Worm (Caenorhabditis elegans) whole organism, young adult: ENCODE measurements around the gene F59A7.7.

Experiments used
- ama-1 ChIP-seq, 3 experiments: fragments of 150-350 bp in 1 of 3; sonication (generic microtip) in 2 of 3; optimal IDR thresholded peaks; 2 replicates each; lab custom pipeline; 2014 to 2018; ENCODE audit warnings: missing biosample characterization in 2 of 3, missing genetic modification characterization in 2 of 3, missing genetic modification reagents in 2 of 3
- lin-35 ChIP-seq, 3 experiments: fragments of 150-350 bp in 2 of 3; sonication (generic microtip) in 1 of 3; optimal IDR thresholded peaks; 2 replicates each; lab custom pipeline; 2014 to 2018; ENCODE audit warnings: missing biosample characterization in 3 of 3, missing genetic modification characterization in 3 of 3, missing genetic modification reagents in 3 of 3
- nhr-179 ChIP-seq: sonication (generic microtip); optimal IDR thresholded peaks from 2 replicates; lab custom pipeline; 2016; ENCODE audit warnings: mild to moderate bottlenecking, missing genetic modification characterization, missing compliant biosample characterization
- pbrm-1 ChIP-seq: fragments of 200-800 bp; sonication (Bioruptor generic); IDR thresholded peaks from 2 replicates; pipeline ENCODE4 v1.3.6; 2022; ENCODE audit warnings: missing genetic modification reagents, missing genetic modification characterization, missing compliant biosample characterization
- snpc-1.1 ChIP-seq: sonication (generic microtip); optimal IDR thresholded peaks from 2 replicates; lab custom pipeline; 2017; ENCODE audit warnings: missing genetic modification characterization, mild to moderate bottlenecking, missing compliant biosample characterization, antibody characterized with exemption, moderate library complexity, missing genotype, missing genetic modification reagents; ENCODE audit not compliant: insufficient read depth
- unc-62 ChIP-seq: fragments of 150-350 bp; optimal IDR thresholded peaks from 2 replicates; lab custom pipeline; 2014; ENCODE audit warnings: missing biosample characterization, missing genetic modification reagents, missing genetic modification characterization
- ztf-6 ChIP-seq: fragments of 200-800 bp; sonication (Bioruptor generic); IDR thresholded peaks from 2 replicates; pipeline ENCODE4 v1.3.6; 2022; ENCODE audit warnings: missing genetic modification reagents, missing genetic modification characterization, missing compliant biosample characterization

DNA sequence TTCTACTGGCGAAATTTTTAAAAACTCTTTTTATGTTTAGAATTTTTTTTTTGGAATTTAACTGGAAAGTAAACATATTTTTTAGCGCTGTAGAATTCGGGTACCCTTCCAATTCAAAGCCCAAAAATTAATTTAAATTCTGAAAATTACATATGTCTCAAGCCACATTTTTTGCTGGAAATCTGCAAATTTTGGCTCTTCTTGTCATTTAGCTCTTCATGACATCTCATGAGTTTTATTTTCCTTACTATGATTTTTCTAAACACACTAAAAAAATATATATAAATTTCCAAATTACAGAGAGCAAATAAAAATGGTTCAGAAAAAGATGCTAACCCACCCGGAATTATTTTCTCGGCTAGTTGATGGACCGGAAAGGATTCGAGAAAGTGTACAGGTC lies 42.6 kb upstream of the F59A7.7 start, which contains the start of gene acs-3:
- TF ChIP-seq ztf-6 (GFP tag; lab: Robert Waterston, UW) (no peak), nhr-179 (no peak), ama-1 (optimal IDR thresholded peaks at IDR 0.05; lab: Kevin White, UChicago) (no peak), ama-1 (GFP tag; optimal IDR thresholded peaks at IDR 0.05; lab: Kevin White, UChicago) (no peak), unc-62 (GFP tag; lab: Kevin White, UChicago) (no peak), snpc-1.1 (no peak), lin-35 (GFP tag; optimal IDR thresholded peaks at IDR 0.05; lab: Kevin White, UChicago) (no peak), pbrm-1 (GFP tag; lab: Robert Waterston, UW) (no peak)
